Fruit fly (Drosophila melanogaster): ENCODE results near the gene CG44475.

CG44475 gene

DNA sequence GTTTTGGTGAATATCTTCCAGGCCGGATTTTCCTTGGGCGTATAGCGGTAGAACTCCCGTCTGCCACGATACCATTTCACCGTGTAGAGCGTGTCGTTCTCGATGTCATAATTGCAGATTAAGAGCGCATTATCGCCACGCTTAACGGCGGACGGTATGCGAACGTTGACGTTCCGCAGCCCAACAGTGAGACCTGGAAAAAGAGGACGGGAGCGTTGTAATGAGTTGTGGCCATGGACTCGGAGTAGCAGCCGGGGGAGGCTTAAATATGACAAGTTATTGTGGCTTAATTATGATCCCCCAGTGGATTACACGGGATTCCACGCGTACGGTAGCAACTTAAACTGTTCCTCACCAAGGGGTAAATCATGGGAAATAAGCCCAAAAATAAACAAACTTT is 25.1 kb upstream of the CG44475 start (continued):
- no peak for TF ChIP-seq ap (GFP tag; IDR thresholded peaks at IDR 0.05)
- TF ChIP-seq CG7987 (GFP tag; optimal IDR thresholded peaks at IDR 0.05): no peak
- no peak for TF ChIP-seq ase (GFP tag; IDR thresholded peaks at IDR 0.05)
- TF ChIP-seq CG15479 (GFP tag; optimal IDR thresholded peaks at IDR 0.05): no peak
- 0 out of 4 replicates have a peak, but pooled peaks have one; percentile 35 for TF ChIP-seq chinmo (GFP tag; IDR thresholded peaks at IDR 0.05; ENCODE audit: partially characterized antibody)
- TF ChIP-seq nom (GFP tag; optimal IDR thresholded peaks at IDR 0.05): no peak
- TF ChIP-seq CG18619 (GFP tag; optimal IDR thresholded peaks at IDR 0.05): no peak
- no peak for TF ChIP-seq CG9817 (tag; optimal IDR thresholded peaks at IDR 0.05)
- TF ChIP-seq CG6254 (GFP tag; optimal IDR thresholded peaks at IDR 0.05): no peak
- TF ChIP-seq CG42726 (GFP tag; IDR thresholded peaks at IDR 0.05; ENCODE audit: partially characterized antibody): no peak
- no peak for TF ChIP-seq CG3065 (GFP tag; optimal IDR thresholded peaks at IDR 0.05)
- no peak for TF ChIP-seq tup (GFP tag; optimal IDR thresholded peaks at IDR 0.05)
- TF ChIP-seq wek (GFP tag; optimal IDR thresholded peaks at IDR 0.05): peak; percentile 14
- no peak for TF ChIP-seq Xrp1 (GFP tag; IDR thresholded peaks at IDR 0.05)
- TF ChIP-seq ems (GFP tag; optimal IDR thresholded peaks at IDR 0.05): no peak
- TF ChIP-seq CG4854 (GFP tag; optimal IDR thresholded peaks at IDR 0.05): no peak
- TF ChIP-seq klu (GFP tag; IDR thresholded peaks at IDR 0.05): no peak
- TF ChIP-seq HmgZ (tag; optimal IDR thresholded peaks at IDR 0.05): no peak
- peak; percentile 35; the same call in 1 of the 4 replicates for TF ChIP-seq Gug (GFP tag; IDR thresholded peaks at IDR 0.05)
- no peak for TF ChIP-seq NC2β (GFP tag; optimal IDR thresholded peaks at IDR 0.05)
- no peak for TF ChIP-seq CG3847 (GFP tag; IDR thresholded peaks at IDR 0.05)
- no peak for TF ChIP-seq inv (GFP tag; IDR thresholded peaks at IDR 0.05; ENCODE audit: partially characterized antibody)
- TF ChIP-seq lov (optimal IDR thresholded peaks at IDR 0.05): no peak
- no peak for TF ChIP-seq lov (GFP tag; IDR thresholded peaks at IDR 0.05)
- no peak for TF ChIP-seq CG12744 (GFP tag; optimal IDR thresholded peaks at IDR 0.05)
- no peak for TF ChIP-seq ara (GFP tag; IDR thresholded peaks at IDR 0.05)
- TF ChIP-seq MESR4 (GFP tag; optimal IDR thresholded peaks at IDR 0.05): no peak
- TF ChIP-seq vnd (GFP tag; IDR thresholded peaks at IDR 0.05; ENCODE audit: partially characterized antibody): no peak
- peak; percentile 58; the same call in 2 of the 3 replicates for TF ChIP-seq row (GFP tag; IDR thresholded peaks at IDR 0.05)
- TF ChIP-seq ken (GFP tag; IDR thresholded peaks at IDR 0.05): no peak
- no peak for TF ChIP-seq dpn (GFP tag; optimal IDR thresholded peaks at IDR 0.05)
- TF ChIP-seq nmo (GFP tag; optimal IDR thresholded peaks at IDR 0.05): no peak
- no peak for TF ChIP-seq CG18599 (GFP tag; optimal IDR thresholded peaks at IDR 0.05)
- no peak for TF ChIP-seq rib (GFP tag; IDR thresholded peaks at IDR 0.05)
- TF ChIP-seq gsb (GFP tag; IDR thresholded peaks at IDR 0.05): no peak

DNA sequence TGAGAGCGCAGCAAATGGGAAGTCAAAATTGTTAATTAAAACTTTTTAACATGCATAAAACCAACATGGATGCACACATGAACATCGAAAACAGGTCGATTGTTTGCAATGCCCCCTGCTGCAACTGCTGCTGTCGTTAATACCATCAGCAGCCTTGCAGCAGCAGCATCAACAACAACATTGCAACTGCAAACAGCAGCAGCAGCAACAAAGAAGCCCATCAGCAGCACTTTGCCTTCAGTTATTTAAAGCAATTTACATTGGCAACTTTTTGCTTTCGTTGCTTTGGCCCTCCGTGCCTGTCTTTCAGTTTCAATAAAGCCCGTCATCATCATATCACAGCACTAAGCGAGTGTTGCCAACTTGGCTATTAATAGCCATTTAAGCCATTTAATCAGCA is 24.4 kb upstream of the CG44475 start:
- no peak for TF ChIP-seq pb (GFP tag; optimal IDR thresholded peaks at IDR 0.05)
- TF ChIP-seq ttk (GFP tag; IDR thresholded peaks at IDR 0.05): no peak
- peak; percentile 17; the same call in 1 of the 3 replicates for TF ChIP-seq row (GFP tag; IDR thresholded peaks at IDR 0.05)
- 0 out of 3 replicates have a peak, but pooled peaks have one; percentile 17 for TF ChIP-seq tgo (GFP tag; IDR thresholded peaks at IDR 0.05)
- no peak for TF ChIP-seq CG15601 (tag; optimal IDR thresholded peaks at IDR 0.05)
- peak; percentile 54; the same call in 1 of the 3 replicates for TF ChIP-seq CG2199 (GFP tag; IDR thresholded peaks at IDR 0.05)
- peak; percentile 52; the same call in 2 of the 3 replicates for TF ChIP-seq so (GFP tag; IDR thresholded peaks at IDR 0.05)
- TF ChIP-seq fd3F (GFP tag; optimal IDR thresholded peaks at IDR 0.05): no peak

Measured in whole organism, embryonic.